Worm (Caenorhabditis elegans) whole organism, L2 larva: Measurements from ENCODE around the gene F32D8.4.
A peak's percentile ranks its signal among the peaks of the same experiment; 100 is the strongest.

ENCODE experiments used
- C34F6.9 ChIP-seq: fragments of 150-350 bp; optimal IDR thresholded peaks from 2 replicates; lab custom pipeline; 2014; ENCODE audit warnings: missing biosample characterization, missing genetic modification characterization
- F13H6.1 ChIP-seq: sonication (generic microtip); optimal IDR thresholded peaks from 2 replicates; lab custom pipeline; 2016; ENCODE audit warnings: missing genetic modification characterization, missing compliant biosample characterization
- R02D3.7 ChIP-seq: fragments of 150-350 bp; optimal IDR thresholded peaks from 2 replicates; lab custom pipeline; 2014; ENCODE audit warnings: missing biosample characterization, missing genetic modification characterization
- Y55F3AM.14 ChIP-seq: fragments of 200-800 bp; sonication (Bioruptor generic); optimal IDR thresholded peaks from 2 replicates; lab custom pipeline; 2018; ENCODE audit warnings: mild to moderate bottlenecking, missing genetic modification characterization, missing compliant biosample characterization
- ZK546.5 ChIP-seq: sonication (generic microtip); optimal IDR thresholded peaks from 2 replicates; lab custom pipeline; 2017; ENCODE audit warnings: missing biosample characterization, missing genetic modification characterization
- alr-1 ChIP-seq: fragments of 150-350 bp; optimal IDR thresholded peaks from 2 replicates; lab custom pipeline; 2014; ENCODE audit warnings: missing biosample characterization, missing genetic modification characterization
- aly-2 ChIP-seq: fragments of 150-350 bp; optimal IDR thresholded peaks from 2 replicates; lab custom pipeline; 2014; ENCODE audit warnings: missing biosample characterization, missing genetic modification characterization
- ama-1 ChIP-seq: fragments of 150-350 bp; optimal IDR thresholded peaks from 2 replicates; lab custom pipeline; 2018; ENCODE audit warnings: inconsistent platforms
- blmp-1 ChIP-seq: sonication (generic microtip); optimal IDR thresholded peaks from 2 replicates; lab custom pipeline; 2017; ENCODE audit warnings: missing genetic modification characterization, mild to moderate bottlenecking, missing compliant biosample characterization, antibody characterized with exemption, moderate library complexity; ENCODE audit not compliant: insufficient read depth
- ceh-16 ChIP-seq: fragments of 150-350 bp; optimal IDR thresholded peaks from 2 replicates; lab custom pipeline; 2014; ENCODE audit warnings: missing biosample characterization, missing genetic modification characterization
- ceh-82 ChIP-seq: fragments of 150-350 bp; optimal IDR thresholded peaks from 2 replicates; lab custom pipeline; 2014; ENCODE audit warnings: missing biosample characterization, missing genetic modification characterization
- crh-2 ChIP-seq: sonication (generic microtip); optimal IDR thresholded peaks from 2 replicates; lab custom pipeline; 2017; ENCODE audit warnings: missing biosample characterization, missing genetic modification characterization
- dmd-4 ChIP-seq: sonication (generic microtip); optimal IDR thresholded peaks from 2 replicates; lab custom pipeline; 2017; ENCODE audit warnings: missing biosample characterization, missing genetic modification characterization
- egl-27 ChIP-seq: sonication (generic microtip); optimal IDR thresholded peaks from 3 replicates; lab custom pipeline; 2017; ENCODE audit warnings: missing biosample characterization, missing genetic modification reagents, missing genetic modification characterization
- elt-1 ChIP-seq: fragments of 150-350 bp; optimal IDR thresholded peaks from 2 replicates; lab custom pipeline; 2014; ENCODE audit warnings: missing biosample characterization, missing genetic modification characterization
- fos-1 ChIP-seq: fragments of 150-350 bp; optimal IDR thresholded peaks from 2 replicates; lab custom pipeline; 2014; ENCODE audit warnings: missing biosample characterization, missing genetic modification characterization
- gmeb-1 ChIP-seq: fragments of 150-350 bp; optimal IDR thresholded peaks from 2 replicates; lab custom pipeline; 2014; ENCODE audit warnings: missing biosample characterization, missing genetic modification characterization
- lin-13 ChIP-seq: fragments of 150-350 bp; optimal IDR thresholded peaks from 2 replicates; lab custom pipeline; 2014; ENCODE audit warnings: missing biosample characterization, missing genetic modification reagents, missing genetic modification characterization
- lsy-2 ChIP-seq, 2 experiments: fragments of 150-350 bp in 1 of 2; sonication (generic microtip) in 1 of 2; optimal IDR thresholded peaks; 2 replicates each; lab custom pipeline; 2014 to 2017; ENCODE audit warnings: missing biosample characterization in 2 of 2, missing genetic modification characterization in 2 of 2
- mbf-1 ChIP-seq: sonication (generic microtip); optimal IDR thresholded peaks from 2 replicates; lab custom pipeline; 2017; ENCODE audit warnings: missing biosample characterization, missing genetic modification characterization
- mdl-1 ChIP-seq, 2 experiments: fragments of 150-350 bp in 1 of 2; sonication (generic microtip) in 1 of 2; optimal IDR thresholded peaks; 2 replicates each; lab custom pipeline; 2017; ENCODE audit warnings: missing biosample characterization in 2 of 2, missing genetic modification characterization in 2 of 2
- nhr-11 ChIP-seq: fragments of 150-350 bp; optimal IDR thresholded peaks from 2 replicates; lab custom pipeline; 2014; ENCODE audit warnings: missing biosample characterization, missing genetic modification characterization
- nhr-12 ChIP-seq: fragments of 150-350 bp; optimal IDR thresholded peaks from 2 replicates; lab custom pipeline; 2014; ENCODE audit warnings: missing biosample characterization, missing genetic modification characterization
- nhr-129 ChIP-seq: fragments of 150-350 bp; optimal IDR thresholded peaks from 2 replicates; lab custom pipeline; 2014; ENCODE audit warnings: missing biosample characterization, missing genetic modification characterization
- nhr-21 ChIP-seq: fragments of 150-350 bp; optimal IDR thresholded peaks from 2 replicates; lab custom pipeline; 2014; ENCODE audit warnings: missing biosample characterization, missing genetic modification characterization
- nhr-23 ChIP-seq: fragments of 150-350 bp; optimal IDR thresholded peaks from 2 replicates; lab custom pipeline; 2014; ENCODE audit warnings: missing biosample characterization, missing genetic modification reagents, missing genetic modification characterization
- nhr-25 ChIP-seq: fragments of 150-350 bp; sonication (generic microtip); optimal IDR thresholded peaks from 3 replicates; lab custom pipeline; 2014; ENCODE audit warnings: missing biosample characterization, missing genetic modification characterization
- nhr-6 ChIP-seq: fragments of 150-350 bp; optimal IDR thresholded peaks from 2 replicates; lab custom pipeline; 2014; ENCODE audit warnings: missing biosample characterization, missing genetic modification characterization
- nhr-77 ChIP-seq: fragments of 150-350 bp; optimal IDR thresholded peaks from 2 replicates; lab custom pipeline; 2014; ENCODE audit warnings: missing biosample characterization, missing genetic modification characterization
- peb-1 ChIP-seq: fragments of 150-350 bp; optimal IDR thresholded peaks from 2 replicates; lab custom pipeline; 2014; ENCODE audit warnings: missing biosample characterization, missing genetic modification characterization
- sem-4 ChIP-seq: fragments of 150-350 bp; optimal IDR thresholded peaks from 2 replicates; lab custom pipeline; 2014; ENCODE audit warnings: missing biosample characterization, missing genetic modification reagents, missing genetic modification characterization
- skn-1 ChIP-seq: sonication (generic microtip); optimal IDR thresholded peaks from 2 replicates; lab custom pipeline; 2017; ENCODE audit warnings: missing biosample characterization, missing genetic modification characterization
- sma-3 ChIP-seq: sonication (generic microtip); optimal IDR thresholded peaks from 2 replicates; lab custom pipeline; 2016; ENCODE audit warnings: missing genetic modification reagents, missing genetic modification characterization, missing compliant biosample characterization
- sma-9 ChIP-seq, 2 experiments: fragments of 150-350 bp in 1 of 2; sonication (generic microtip) in 1 of 2; optimal IDR thresholded peaks; 2 replicates each; lab custom pipeline; 2014 to 2016; ENCODE audit warnings: missing genetic modification characterization in 2 of 2, mild to moderate bottlenecking in 1 of 2, missing biosample characterization in 1 of 2, missing compliant biosample characterization in 1 of 2, missing genetic modification reagents in 1 of 2, moderate library complexity in 1 of 2
- snpc-4 ChIP-seq: fragments of 150-350 bp; optimal IDR thresholded peaks from 2 replicates; lab custom pipeline; 2014; ENCODE audit warnings: missing biosample characterization, missing genetic modification characterization
- unc-39 ChIP-seq: fragments of 150-350 bp; optimal IDR thresholded peaks from 2 replicates; lab custom pipeline; 2014; ENCODE audit warnings: missing biosample characterization, missing genetic modification characterization
- unc-55 ChIP-seq: fragments of 150-350 bp; sonication (generic microtip); optimal IDR thresholded peaks from 3 replicates; lab custom pipeline; 2014; ENCODE audit warnings: missing biosample characterization, missing genetic modification reagents, missing genetic modification characterization
- unc-62 ChIP-seq: fragments of 150-350 bp; optimal IDR thresholded peaks from 2 replicates; lab custom pipeline; 2014; ENCODE audit warnings: missing biosample characterization, missing genetic modification reagents, missing genetic modification characterization
- zag-1 ChIP-seq: fragments of 150-350 bp; optimal IDR thresholded peaks from 2 replicates; lab custom pipeline; 2014; ENCODE audit warnings: missing biosample characterization, missing genetic modification characterization
- ztf-1 ChIP-seq: fragments of 200-800 bp; sonication (Bioruptor generic); conservative IDR thresholded peaks from 2 replicates; pipeline ENCODE4 v1.3.6; 2022; ENCODE audit warnings: missing genetic modification characterization, missing compliant biosample characterization
- ztf-4 ChIP-seq: fragments of 150-350 bp; optimal IDR thresholded peaks from 2 replicates; lab custom pipeline; 2014; ENCODE audit warnings: missing biosample characterization, missing genetic modification characterization

F32D8.4 gene

DNA sequence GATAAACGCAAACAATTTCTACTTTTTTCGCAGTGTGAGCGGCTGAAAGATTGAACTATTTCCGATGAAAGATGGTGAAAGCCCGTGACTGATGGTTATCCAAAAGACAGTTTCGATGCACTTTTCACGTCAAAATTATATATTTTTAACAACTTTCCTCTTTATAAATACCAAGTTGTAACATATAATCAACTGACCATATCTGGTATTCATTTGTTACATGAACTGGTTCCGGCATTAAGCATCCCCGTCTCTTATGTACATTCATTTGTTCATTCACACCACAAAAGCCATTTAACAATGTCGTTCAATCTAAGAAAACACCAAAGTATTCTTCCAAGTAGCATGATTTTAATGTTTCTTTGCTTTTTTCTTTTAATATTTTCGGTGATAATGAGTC lies 9.9 kb downstream of the F32D8.4 start, which contains the start of gene F32D8.2:
Gene F32D8.2, plus strand, starts transcription at position 301 of the 400 bp plus-strand sequence.
- no peak for TF ChIP-seq ceh-16 (tag; lab: Kevin White, UChicago)
- TF ChIP-seq lin-13 (GFP tag; lab: Kevin White, UChicago) = no peak
- no peak for TF ChIP-seq skn-1 (tag; lab: Kevin White, UChicago)
- no peak for TF ChIP-seq ztf-1
- no peak for TF ChIP-seq nhr-21 (tag; lab: Kevin White, UChicago)
- no peak for TF ChIP-seq elt-1 (tag; lab: Kevin White, UChicago)
- no peak for TF ChIP-seq gmeb-1
- no peak for TF ChIP-seq ceh-82 (tag; lab: Kevin White, UChicago)
- TF ChIP-seq sem-4 = no peak
- TF ChIP-seq C34F6.9 = no peak
- TF ChIP-seq nhr-11 = no peak
- TF ChIP-seq ztf-4 (tag; lab: Kevin White, UChicago) = no peak
- no peak for TF ChIP-seq unc-55
- TF ChIP-seq Y55F3AM.14 = no peak
- no peak for TF ChIP-seq unc-62 (GFP tag; lab: Kevin White, UChicago)
- TF ChIP-seq unc-39 = no peak
- TF ChIP-seq mbf-1 (tag; lab: Kevin White, UChicago) = no peak
- no peak for TF ChIP-seq crh-2
- no peak for TF ChIP-seq ZK546.5

DNA sequence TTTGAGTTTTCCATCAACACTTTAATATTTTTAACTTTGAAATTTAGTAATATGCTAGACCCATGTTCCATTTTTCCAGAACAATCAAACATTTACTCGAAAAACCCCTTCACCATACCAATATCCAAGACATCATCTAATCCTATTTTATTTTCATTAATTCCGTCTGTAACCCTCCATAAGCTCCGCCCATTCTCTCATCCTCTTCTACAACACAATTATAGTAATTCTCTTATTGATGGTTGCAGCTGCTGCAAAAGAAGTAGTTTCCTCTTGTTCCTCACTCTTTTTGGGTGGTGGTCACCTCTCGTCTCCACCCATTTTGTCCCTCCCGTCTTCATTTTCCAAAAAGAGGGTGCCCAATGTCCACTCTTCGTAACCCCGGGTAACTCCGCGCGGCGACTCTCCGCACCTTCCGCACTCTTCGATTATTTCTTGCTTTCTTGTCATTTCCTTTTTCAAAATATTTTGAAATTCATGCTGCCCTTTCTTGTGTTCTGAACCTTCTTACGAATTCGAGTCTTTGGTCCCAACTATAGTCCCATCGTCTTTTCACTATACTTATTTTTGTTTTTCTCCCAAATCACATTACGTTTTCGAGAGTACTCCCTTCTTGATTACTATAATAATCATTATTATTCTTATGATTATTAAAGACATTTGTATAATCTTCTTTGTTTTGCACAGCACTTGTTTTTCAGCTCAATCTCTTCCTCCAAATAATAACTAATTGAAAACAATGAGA lies 13.1 kb downstream of the F32D8.4 start, which contains the start of gene F32D8.1:
Gene F32D8.1, plus strand, starts transcription at position 695 of the 745 bp plus-strand sequence.
- no peak for TF ChIP-seq egl-27

DNA sequence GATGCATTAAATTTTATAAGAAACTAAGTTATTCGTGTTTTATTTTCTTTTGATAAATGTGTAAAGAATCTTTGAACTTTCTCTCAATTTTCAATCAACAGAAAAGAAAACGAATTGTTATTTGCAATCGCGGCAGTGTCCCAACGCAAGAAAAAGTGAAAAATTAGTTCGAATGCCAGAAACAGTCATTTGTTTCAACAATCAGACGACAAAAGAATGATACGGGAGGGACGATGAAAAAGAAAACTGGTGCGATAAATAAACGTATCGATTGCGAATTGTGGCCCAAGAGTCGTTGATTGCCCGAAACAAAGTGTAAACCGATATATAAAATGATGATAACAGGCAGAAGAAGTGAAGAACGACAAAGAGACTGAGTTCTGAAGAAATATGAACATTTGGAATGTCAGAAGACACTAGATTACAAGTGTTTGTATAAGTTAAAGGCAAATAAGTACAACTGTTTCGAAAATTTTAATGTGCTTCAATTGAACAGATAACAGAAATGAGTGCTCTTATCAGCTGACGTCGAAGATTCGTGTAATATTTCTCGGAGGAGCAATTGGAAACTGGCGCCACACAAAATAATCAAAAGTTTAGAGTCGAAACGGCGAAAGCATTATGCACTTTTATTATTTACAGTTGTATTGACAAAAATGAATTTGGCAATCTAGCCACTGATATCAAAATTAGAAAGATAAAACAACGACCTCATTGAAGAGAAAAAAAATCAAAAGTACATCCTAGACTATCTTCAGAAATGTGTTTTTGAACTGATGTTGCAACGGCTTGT lies 15.4 kb downstream of the F32D8.4 start:
- no peak for TF ChIP-seq nhr-25
- TF ChIP-seq R02D3.7 = no peak
- peak; percentile 19 for TF ChIP-seq gmeb-1
- TF ChIP-seq lsy-2 (tag; optimal IDR thresholded peaks at IDR 0.05; lab: Kevin White, UChicago) = peak in 1 of 2 experiments; percentile 7
- TF ChIP-seq blmp-1 (tag; lab: Kevin White, UChicago) = peak; percentile 42
- TF ChIP-seq ZK546.5 = no peak
- TF ChIP-seq sma-9 (GFP tag; optimal IDR thresholded peaks at IDR 0.05; lab: Kevin White, UChicago) = peak; percentile 71
- TF ChIP-seq sma-9 (tag; optimal IDR thresholded peaks at IDR 0.05; lab: Kevin White, UChicago) = no peak
- TF ChIP-seq nhr-129 (tag; lab: Kevin White, UChicago) = peak; percentile 13
- TF ChIP-seq C34F6.9 = peak; percentile 1
- TF ChIP-seq nhr-21 (tag; lab: Kevin White, UChicago) = peak; percentile 9
- peak; percentile 6 for TF ChIP-seq F13H6.1 (tag; lab: Kevin White, UChicago)
- peak; percentile 86 for TF ChIP-seq fos-1 (tag; lab: Kevin White, UChicago)
- peak; percentile 12 for TF ChIP-seq sma-3 (GFP tag; lab: Kevin White, UChicago)

DNA sequence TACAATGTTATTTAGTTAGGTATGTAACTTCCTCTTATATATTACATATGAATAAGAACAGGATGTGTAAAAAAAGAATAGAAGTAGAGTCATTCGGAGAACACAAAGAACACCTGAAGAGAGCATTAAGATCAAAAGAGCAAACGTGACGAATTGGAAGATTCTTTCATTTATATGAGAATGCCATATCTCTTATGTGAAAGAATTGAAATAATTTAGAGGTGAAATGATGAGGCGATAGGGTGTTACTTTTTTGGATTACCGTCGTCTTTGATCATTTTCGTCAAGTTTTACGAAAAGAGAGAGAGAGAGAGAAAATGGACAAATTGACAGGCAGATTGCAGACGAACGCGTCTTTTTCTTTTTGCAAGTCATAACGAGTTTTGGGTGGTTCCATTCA lies 16.8 kb downstream of the F32D8.4 start:
- TF ChIP-seq ama-1 (lab: Kevin White, UChicago) = no peak
- no peak for TF ChIP-seq dmd-4
- TF ChIP-seq alr-1 = no peak
- no peak for TF ChIP-seq aly-2
- TF ChIP-seq nhr-11 = no peak
- peak; percentile 7 for TF ChIP-seq lin-13 (GFP tag; lab: Kevin White, UChicago)
- no peak for TF ChIP-seq nhr-129 (tag; lab: Kevin White, UChicago)
- TF ChIP-seq mdl-1 (tag; optimal IDR thresholded peaks at IDR 0.05; lab: Kevin White, UChicago) = no peak
- TF ChIP-seq sma-3 (GFP tag; lab: Kevin White, UChicago) = no peak
- no peak for TF ChIP-seq unc-39
- TF ChIP-seq nhr-23 (tag; lab: Kevin White, UChicago) = no peak
- peak in 1 of 2 experiments; percentile 11 for TF ChIP-seq lsy-2 (tag; optimal IDR thresholded peaks at IDR 0.05; lab: Kevin White, UChicago)
- TF ChIP-seq zag-1 (tag; lab: Kevin White, UChicago) = no peak
- no peak for TF ChIP-seq mbf-1 (tag; lab: Kevin White, UChicago)
- TF ChIP-seq nhr-12 = no peak
- TF ChIP-seq nhr-77 (tag; lab: Kevin White, UChicago) = no peak
- TF ChIP-seq nhr-6 (tag; lab: Kevin White, UChicago) = no peak
- no peak for TF ChIP-seq ceh-82 (tag; lab: Kevin White, UChicago)
- no peak for TF ChIP-seq skn-1 (tag; lab: Kevin White, UChicago)
- no peak for TF ChIP-seq R02D3.7
- TF ChIP-seq sma-9 (GFP tag; optimal IDR thresholded peaks at IDR 0.05; lab: Kevin White, UChicago) = peak; percentile 60
- TF ChIP-seq sma-9 (tag; optimal IDR thresholded peaks at IDR 0.05; lab: Kevin White, UChicago) = no peak
- TF ChIP-seq ZK546.5 = no peak
- TF ChIP-seq peb-1 = no peak
- TF ChIP-seq ztf-1 = no peak
- no peak for TF ChIP-seq ceh-16 (tag; lab: Kevin White, UChicago)
- no peak for TF ChIP-seq F13H6.1 (tag; lab: Kevin White, UChicago)
- no peak for TF ChIP-seq gmeb-1
- no peak for TF ChIP-seq snpc-4
- no peak for TF ChIP-seq egl-27
- no peak for TF ChIP-seq nhr-25
- TF ChIP-seq unc-55 = no peak
- TF ChIP-seq blmp-1 (tag; lab: Kevin White, UChicago) = no peak
- TF ChIP-seq crh-2 = peak; percentile 17
- TF ChIP-seq fos-1 (tag; lab: Kevin White, UChicago) = no peak
- peak; percentile 32 for TF ChIP-seq C34F6.9
